Fruit fly (Drosophila melanogaster): ENCODE data around the gene CG9168.

CG9168 gene

dm6 chr3L:1401364-1401978, 9.4 kb upstream of the CG9168 start (continued):
- no peak for TF ChIP-seq CG10209 (GFP tag; optimal IDR thresholded peaks at IDR 0.05)
- no peak for TF ChIP-seq Dip2 (GFP tag; IDR thresholded peaks at IDR 0.05)
- TF ChIP-seq CG11085 (GFP tag; IDR thresholded peaks at IDR 0.05), result no peak
- no peak for TF ChIP-seq CG9609 (GFP tag; optimal IDR thresholded peaks at IDR 0.05)
- TF ChIP-seq ato (GFP tag; IDR thresholded peaks at IDR 0.05; ENCODE audit: partially characterized antibody), result peak; percentile 42
- no peak for TF ChIP-seq CG18599 (GFP tag; optimal IDR thresholded peaks at IDR 0.05)
- no peak for TF ChIP-seq esg (GFP tag; conservative IDR thresholded peaks at IDR 0.05)
- no peak for TF ChIP-seq Mrtf (GFP tag; IDR thresholded peaks at IDR 0.05)
- no peak for TF ChIP-seq Oli (tag; optimal IDR thresholded peaks at IDR 0.05)
- peak; percentile 32; the same call in 1 of the 2 replicates for TF ChIP-seq aop (GFP tag; IDR thresholded peaks at IDR 0.05)
- no peak for TF ChIP-seq sima (GFP tag; optimal IDR thresholded peaks at IDR 0.05)
- TF ChIP-seq gce (GFP tag; IDR thresholded peaks at IDR 0.05), result no peak
- no peak for TF ChIP-seq grau (tag; optimal IDR thresholded peaks at IDR 0.05)
- TF ChIP-seq emc (GFP tag; optimal IDR thresholded peaks at IDR 0.05), result no peak
- peak; percentile 2 for TF ChIP-seq CG34376 (GFP tag; optimal IDR thresholded peaks at IDR 0.05)
- peak in 1 of 3 experiments; percentile 53 for TF ChIP-seq Stat92E (GFP tag; optimal IDR thresholded peaks at IDR 0.05)
- no peak for TF ChIP-seq CG6689 (GFP tag; IDR thresholded peaks at IDR 0.05)
- no peak for TF ChIP-seq danr (GFP tag; IDR thresholded peaks at IDR 0.05)
- no peak for TF ChIP-seq NK7.1 (GFP tag; optimal IDR thresholded peaks at IDR 0.05)
- TF ChIP-seq HmgD (GFP tag; optimal IDR thresholded peaks at IDR 0.05), result no peak
- TF ChIP-seq CG32767 (GFP tag; IDR thresholded peaks at IDR 0.05), result no peak
- TF ChIP-seq CG13123 (GFP tag; optimal IDR thresholded peaks at IDR 0.05), result no peak
- no peak for TF ChIP-seq Adf1 (GFP tag; IDR thresholded peaks at IDR 0.05)
- no peak for TF ChIP-seq CG16815 (GFP tag; optimal IDR thresholded peaks at IDR 0.05)
- TF ChIP-seq CG13894 (tag; optimal IDR thresholded peaks at IDR 0.05), result no peak
- TF ChIP-seq CG30431 (GFP tag; optimal IDR thresholded peaks at IDR 0.05), result no peak
- TF ChIP-seq h (optimal IDR thresholded peaks at IDR 0.05), result no peak
- TF ChIP-seq CG8478 (optimal IDR thresholded peaks at IDR 0.05), result no peak
- peak; percentile 50 for TF ChIP-seq Bgb (GFP tag; IDR thresholded peaks at IDR 0.05; ENCODE audit: partially characterized antibody)
- TF ChIP-seq Pdp1 (GFP tag; optimal IDR thresholded peaks at IDR 0.05), result peak in 1 of 2 experiments; percentile 88
- no peak for TF ChIP-seq Dref (GFP tag; IDR thresholded peaks at IDR 0.05)
- peak; percentile 72 for TF ChIP-seq Scr (GFP tag; IDR thresholded peaks at IDR 0.05; ENCODE audit: partially characterized antibody)
- no peak for TF ChIP-seq odd (GFP tag; optimal IDR thresholded peaks at IDR 0.05)
- no peak for TF ChIP-seq NfI (GFP tag; optimal IDR thresholded peaks at IDR 0.05)
- TF ChIP-seq Atf6 (GFP tag; IDR thresholded peaks at IDR 0.05), result no peak
- no peak for TF ChIP-seq CG10979 (tag; optimal IDR thresholded peaks at IDR 0.05)
- TF ChIP-seq Myb (GFP tag; optimal IDR thresholded peaks at IDR 0.05), result no peak
- no peak for TF ChIP-seq CG1647 (GFP tag; optimal IDR thresholded peaks at IDR 0.05)
- TF ChIP-seq CG12769 (tag; optimal IDR thresholded peaks at IDR 0.05), result peak; percentile 33
- no peak for TF ChIP-seq Max (GFP tag; optimal IDR thresholded peaks at IDR 0.05)
- no peak for TF ChIP-seq mld (GFP tag; IDR thresholded peaks at IDR 0.05; ENCODE audit: partially characterized antibody)
- no peak for TF ChIP-seq otp (GFP tag; IDR thresholded peaks at IDR 0.05)
- TF ChIP-seq slou (GFP tag; optimal IDR thresholded peaks at IDR 0.05), result no peak
- TF ChIP-seq CG3281 (GFP tag; optimal IDR thresholded peaks at IDR 0.05), result no peak

All from whole organism, embryonic.